Worm (Caenorhabditis elegans) whole organism, young adult: ENCODE results near the gene btb-18.

Source experiments
- B0261.1 ChIP-seq: sonication (generic microtip); optimal IDR thresholded peaks from 2 replicates; lab custom pipeline; 2016; ENCODE audit warnings: mild to moderate bottlenecking, missing genetic modification characterization, moderate library complexity, missing compliant biosample characterization
- F23B12.7 ChIP-seq: sonication (generic microtip); optimal IDR thresholded peaks from 2 replicates; lab custom pipeline; 2017; ENCODE audit warnings: missing genetic modification characterization, mild to moderate bottlenecking, missing compliant biosample characterization, antibody characterized with exemption, moderate library complexity; ENCODE audit not compliant: insufficient read depth
- F37B4.10 ChIP-seq: fragments of 200-800 bp; sonication (Bioruptor generic); IDR thresholded peaks from 2 replicates; pipeline ENCODE4 v1.3.6; 2022; ENCODE audit warnings: missing genetic modification characterization, missing compliant biosample characterization
- F52B5.7 ChIP-seq: sonication (generic microtip); optimal IDR thresholded peaks from 2 replicates; lab custom pipeline; 2016; ENCODE audit warnings: mild to moderate bottlenecking, missing genetic modification characterization, missing compliant biosample characterization
- F57C9.4 ChIP-seq: sonication (generic microtip); optimal IDR thresholded peaks from 2 replicates; lab custom pipeline; 2017; ENCODE audit warnings: mild to moderate bottlenecking, missing genetic modification characterization, missing compliant biosample characterization
- K11D2.4 ChIP-seq: fragments of 200-800 bp; sonication (Bioruptor generic); IDR thresholded peaks from 2 replicates; pipeline ENCODE4 v1.3.6; 2022; ENCODE audit warnings: missing genetic modification reagents, missing genetic modification characterization, missing compliant biosample characterization
- Y53G8AR.9 ChIP-seq: fragments of 200-800 bp; sonication (Bioruptor generic); conservative IDR thresholded peaks from 2 replicates; pipeline ENCODE4 v1.3.6; 2022; ENCODE audit warnings: missing genetic modification reagents, missing genetic modification characterization, missing compliant biosample characterization
- Y67H2A.10 ChIP-seq: fragments of 200-800 bp; sonication (Bioruptor generic); conservative IDR thresholded peaks from 2 replicates; pipeline ENCODE4 v1.3.6; 2022; ENCODE audit warnings: missing genetic modification reagents, missing genetic modification characterization, missing compliant biosample characterization
- Y79H2A.3 ChIP-seq: fragments of 200-800 bp; sonication (Bioruptor generic); conservative IDR thresholded peaks from 2 replicates; pipeline ENCODE4 v1.3.6; 2022; ENCODE audit warnings: missing genetic modification reagents, missing genetic modification characterization, missing compliant biosample characterization
- ama-1 ChIP-seq, 3 experiments: fragments of 150-350 bp in 1 of 3; sonication (generic microtip) in 2 of 3; optimal IDR thresholded peaks; 2 replicates each; lab custom pipeline; 2014 to 2018; ENCODE audit warnings: missing biosample characterization in 2 of 3, missing genetic modification characterization in 2 of 3, missing genetic modification reagents in 2 of 3
- aptf-2 ChIP-seq: fragments of 200-800 bp; sonication (Bioruptor generic); conservative IDR thresholded peaks from 2 replicates; pipeline ENCODE4 v1.3.6; 2022; ENCODE audit warnings: missing genetic modification reagents, missing genetic modification characterization, missing compliant biosample characterization
- aptf-3 ChIP-seq: fragments of 200-800 bp; sonication (Bioruptor generic); IDR thresholded peaks from 2 replicates; pipeline ENCODE4 v1.3.6; 2022; ENCODE audit warnings: missing genetic modification characterization, missing compliant biosample characterization
- atf-7 ChIP-seq: sonication (generic microtip); optimal IDR thresholded peaks from 2 replicates; lab custom pipeline; 2017; ENCODE audit warnings: mild to moderate bottlenecking, missing genetic modification characterization, missing compliant biosample characterization
- attf-5 ChIP-seq: fragments of 200-800 bp; sonication (Bioruptor generic); optimal IDR thresholded peaks from 2 replicates; lab custom pipeline; 2018; ENCODE audit warnings: mild to moderate bottlenecking, missing genetic modification characterization, missing compliant biosample characterization
- ceh-100 ChIP-seq: fragments of 200-800 bp; sonication (Bioruptor generic); IDR thresholded peaks from 2 replicates; pipeline ENCODE4 v1.3.6; 2022; ENCODE audit warnings: missing genetic modification reagents, missing genetic modification characterization, missing compliant biosample characterization
- chd-7 ChIP-seq: sonication (generic microtip); optimal IDR thresholded peaks from 2 replicates; lab custom pipeline; 2016; ENCODE audit warnings: mild to moderate bottlenecking, missing genetic modification characterization, moderate library complexity, missing compliant biosample characterization
- die-1 ChIP-seq: sonication (generic microtip); optimal IDR thresholded peaks from 2 replicates; lab custom pipeline; 2016; ENCODE audit warnings: missing genotype, mild to moderate bottlenecking, missing genetic modification characterization, missing compliant biosample characterization
- dox-1 ChIP-seq: fragments of 200-800 bp; sonication (Bioruptor generic); IDR thresholded peaks from 2 replicates; pipeline ENCODE4 v1.3.6; 2022; ENCODE audit warnings: missing genetic modification reagents, missing genetic modification characterization, missing compliant biosample characterization
- dpl-1 ChIP-seq: fragments of 150-350 bp; optimal IDR thresholded peaks from 2 replicates; lab custom pipeline; 2014; ENCODE audit warnings: missing biosample characterization, missing genetic modification reagents, missing genetic modification characterization
- him-1 ChIP-seq: sonication (generic microtip); optimal IDR thresholded peaks from 2 replicates; lab custom pipeline; 2016; ENCODE audit warnings: missing genotype, missing genetic modification reagents, missing genetic modification characterization, missing compliant biosample characterization
- hmg-1.2 ChIP-seq: fragments of 200-800 bp; sonication (Bioruptor generic); IDR thresholded peaks from 2 replicates; pipeline ENCODE4 v1.3.6; 2022; ENCODE audit warnings: missing genetic modification reagents, missing genetic modification characterization, missing compliant biosample characterization
- lin-26 ChIP-seq: fragments of 200-800 bp; sonication (Bioruptor generic); IDR thresholded peaks from 2 replicates; pipeline ENCODE4 v1.3.6; 2022; ENCODE audit warnings: missing genetic modification reagents, missing genetic modification characterization, missing compliant biosample characterization
- lsl-1 ChIP-seq: fragments of 200-800 bp; sonication (Bioruptor generic); optimal IDR thresholded peaks from 2 replicates; lab custom pipeline; 2018; ENCODE audit warnings: mild to moderate bottlenecking, missing genetic modification characterization, moderate library complexity, missing compliant biosample characterization
- madf-3 ChIP-seq: fragments of 200-800 bp; sonication (Bioruptor generic); IDR thresholded peaks from 2 replicates; pipeline ENCODE4 v1.3.6; 2022; ENCODE audit warnings: missing genetic modification reagents, missing genetic modification characterization, missing compliant biosample characterization
- madf-8 ChIP-seq: fragments of 200-800 bp; sonication (Bioruptor generic); conservative IDR thresholded peaks from 2 replicates; pipeline ENCODE4 v1.3.6; 2022; ENCODE audit warnings: missing genetic modification reagents, missing genetic modification characterization, missing compliant biosample characterization
- mes-4 ChIP-seq: sonication (generic microtip); optimal IDR thresholded peaks from 2 replicates; lab custom pipeline; 2016; ENCODE audit warnings: missing genotype, missing genetic modification characterization, missing compliant biosample characterization
- nfyb-1 ChIP-seq: fragments of 200-800 bp; sonication (Bioruptor generic); IDR thresholded peaks from 2 replicates; pipeline ENCODE4 v1.3.6; 2022; ENCODE audit warnings: missing genetic modification reagents, missing genetic modification characterization, missing compliant biosample characterization
- nhr-120 ChIP-seq: fragments of 200-800 bp; sonication (Bioruptor generic); IDR thresholded peaks from 2 replicates; pipeline ENCODE4 v1.3.6; 2022; ENCODE audit warnings: missing genetic modification characterization, missing compliant biosample characterization
- nhr-27 ChIP-seq: fragments of 200-800 bp; sonication (Bioruptor generic); optimal IDR thresholded peaks from 2 replicates; lab custom pipeline; 2018; ENCODE audit warnings: mild to moderate bottlenecking, missing genetic modification characterization, moderate library complexity, missing compliant biosample characterization
- rcor-1 ChIP-seq: fragments of 200-800 bp; sonication (Bioruptor generic); IDR thresholded peaks from 2 replicates; pipeline ENCODE4 v1.3.6; 2022; ENCODE audit warnings: missing genetic modification reagents, missing genetic modification characterization, missing compliant biosample characterization
- rec-8 ChIP-seq, 2 experiments: sonication (generic microtip); optimal IDR thresholded peaks; 2 replicates each; lab custom pipeline; 2016; ENCODE audit warnings: mild to moderate bottlenecking in 2 of 2, missing genetic modification characterization in 2 of 2, missing genetic modification reagents in 2 of 2, missing genotype in 2 of 2, missing biosample characterization in 1 of 2, missing compliant biosample characterization in 1 of 2, moderate library complexity in 1 of 2
- rpc-1 ChIP-seq, 2 experiments: fragments of 150-350 bp in 1 of 2; sonication (generic microtip) in 1 of 2; optimal IDR thresholded peaks; 2 replicates each; lab custom pipeline; 2014 to 2018; ENCODE audit warnings: missing biosample characterization in 1 of 2, missing genetic modification characterization in 1 of 2, missing genetic modification reagents in 1 of 2, missing genotype in 1 of 2
- sdz-38 ChIP-seq: sonication (generic microtip); optimal IDR thresholded peaks from 2 replicates; lab custom pipeline; 2016; ENCODE audit warnings: missing genotype, missing genetic modification characterization, missing compliant biosample characterization
- snpc-4 ChIP-seq, 5 experiments: fragments of 150-350 bp in 1 of 5; sonication (generic microtip) in 4 of 5; optimal IDR thresholded peaks; 2 replicates each; lab custom pipeline; 2014 to 2018; ENCODE audit warnings: missing genetic modification characterization in 5 of 5, missing biosample characterization in 3 of 5, antibody characterized with exemption in 2 of 5, mild to moderate bottlenecking in 2 of 5, missing compliant biosample characterization in 2 of 5, missing genotype in 2 of 5, moderate library complexity in 2 of 5, missing genetic modification reagents in 1 of 5
- sptf-2 ChIP-seq: fragments of 200-800 bp; sonication (Bioruptor generic); optimal IDR thresholded peaks from 2 replicates; lab custom pipeline; 2018; ENCODE audit warnings: mild to moderate bottlenecking, missing genetic modification characterization, missing compliant biosample characterization
- tbp1 ChIP-seq: fragments of 200-800 bp; sonication (Bioruptor generic); optimal IDR thresholded peaks from 2 replicates; lab custom pipeline; 2018; ENCODE audit warnings: mild to moderate bottlenecking, missing genetic modification characterization, missing compliant biosample characterization
- unc-62 ChIP-seq: fragments of 150-350 bp; optimal IDR thresholded peaks from 2 replicates; lab custom pipeline; 2014; ENCODE audit warnings: missing biosample characterization, missing genetic modification reagents, missing genetic modification characterization
- ztf-25 ChIP-seq: fragments of 200-800 bp; sonication (Bioruptor generic); IDR thresholded peaks from 2 replicates; pipeline ENCODE4 v1.3.6; 2022; ENCODE audit warnings: missing genetic modification reagents, missing genetic modification characterization, missing compliant biosample characterization
- ztf-26 ChIP-seq: sonication (generic microtip); optimal IDR thresholded peaks from 2 replicates; lab custom pipeline; 2017; ENCODE audit warnings: missing genetic modification characterization, missing compliant biosample characterization

btb-18 gene

DNA sequence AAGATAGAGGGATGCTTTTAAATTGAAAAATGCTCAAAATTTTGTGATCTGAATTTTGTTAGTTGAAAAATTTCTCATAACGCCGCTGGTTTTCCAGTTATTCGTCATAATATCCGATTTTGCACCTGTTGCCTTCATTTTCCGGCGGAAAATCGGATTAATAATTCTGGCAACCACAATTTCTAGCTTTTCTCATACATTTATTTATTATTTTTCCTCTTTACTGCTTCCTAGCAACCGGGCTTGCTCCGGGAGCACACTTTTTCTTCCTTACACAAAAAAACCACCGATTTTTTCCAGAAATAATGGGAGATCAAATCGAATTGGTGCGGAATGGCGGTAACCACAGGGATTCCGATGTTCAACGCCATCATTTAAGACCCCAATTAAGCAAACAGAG, 30.6 kb upstream of the btb-18 start, which contains the start of gene F02E11.7:
Gene F02E11.7, plus strand, starts transcription at position 301 of the 400 bp plus-strand sequence.
- TF ChIP-seq ztf-26 (tag; lab: Kevin White, UChicago) (no peak), F23B12.7 (tag; lab: Kevin White, UChicago) (no peak), madf-8 (GFP tag; lab: Robert Waterston, UW) (no peak), Y79H2A.3 (GFP tag; lab: Robert Waterston, UW) (no peak), chd-7 (tag; lab: Kevin White, UChicago) (no peak), rec-8 (tag; optimal IDR thresholded peaks at IDR 0.05; lab: Kevin White, UChicago) (no peak), sdz-38 (tag; lab: Kevin White, UChicago) (no peak)

ce11 chrII:3267815-3268214, 30.2 kb upstream of the btb-18 start:
- TF ChIP-seq aptf-3 (GFP tag; lab: Robert Waterston, UW) (no peak), Y67H2A.10 (GFP tag; lab: Robert Waterston, UW) (no peak), ztf-25 (GFP tag; lab: Robert Waterston, UW) (0 out of 2 replicates have a peak, but pooled peaks have one; percentile 38), atf-7 (tag; lab: Kevin White, UChicago) (no peak), Y53G8AR.9 (GFP tag; lab: Robert Waterston, UW) (peak; percentile 55; the same call in 1 of the 2 replicates), F57C9.4 (no peak), madf-8 (GFP tag; lab: Robert Waterston, UW) (no peak), F52B5.7 (tag; lab: Kevin White, UChicago) (no peak), sptf-2 (GFP tag; lab: Kevin White, UChicago) (no peak), unc-62 (no peak), B0261.1 (tag; lab: Kevin White, UChicago) (peak; percentile 80), lin-26 (GFP tag; lab: Robert Waterston, UW) (peak; percentile 80; the same call in 1 of the 2 replicates), K11D2.4 (GFP tag; lab: Robert Waterston, UW) (no peak), F37B4.10 (GFP tag; lab: Robert Waterston, UW) (no peak), nhr-120 (GFP tag; lab: Robert Waterston, UW) (no peak), nhr-27 (tag; lab: Kevin White, UChicago) (no peak), lsl-1 (GFP tag; lab: Kevin White, UChicago) (peak; percentile 24), madf-3 (GFP tag; lab: Robert Waterston, UW) (no peak), dox-1 (0 out of 2 replicates have a peak, but pooled peaks have one; percentile 31), rpc-1 (optimal IDR thresholded peaks at IDR 0.05; lab: Kevin White, UChicago) (peak; percentile 65), rpc-1 (tag; optimal IDR thresholded peaks at IDR 0.05; lab: Kevin White, UChicago) (peak; percentile 78), tbp1 (peak; percentile 95), nfyb-1 (peak; percentile 66), aptf-2 (GFP tag; lab: Robert Waterston, UW) (no peak), hmg-1.2 (peak; percentile 48), snpc-4 (GFP tag; optimal IDR thresholded peaks at IDR 0.05; lab: Kevin White, UChicago) (no peak), snpc-4 (tag; optimal IDR thresholded peaks at IDR 0.05; lab: Kevin White, UChicago) (peak in 1 of 4 experiments; percentile 37), attf-5 (peak; percentile 32), ama-1 (optimal IDR thresholded peaks at IDR 0.05; lab: Kevin White, UChicago) (no peak), ama-1 (GFP tag; optimal IDR thresholded peaks at IDR 0.05; lab: Kevin White, UChicago) (peak; percentile 16 to 25), dpl-1 (GFP tag; lab: Kevin White, UChicago) (no peak), die-1 (tag; lab: Kevin White, UChicago) (peak; percentile 47), mes-4 (tag; lab: Kevin White, UChicago) (no peak), chd-7 (tag; lab: Kevin White, UChicago) (peak; percentile 14), him-1 (tag; lab: Kevin White, UChicago) (peak; percentile 63), rcor-1 (GFP tag; lab: Robert Waterston, UW) (no peak), ceh-100 (GFP tag; lab: Robert Waterston, UW) (0 out of 2 replicates have a peak, but pooled peaks have one; percentile 32)
- TF ChIP-seq, all 124 proteins: peak for 17
